Fruit fly (Drosophila melanogaster) whole organism, embryonic: Measurements from ENCODE around the gene CG17768.

Experiments used
- Antp ChIP-seq: fragments of 200-800 bp; sonication (Bioruptor generic); optimal IDR thresholded peaks from 3 replicates; lab custom pipeline; 2016; ENCODE audit warnings: missing biosample characterization, missing genetic modification characterization
- CG10267 ChIP-seq: fragments of 200-800 bp; sonication (Bioruptor generic); optimal IDR thresholded peaks from 2 replicates; lab custom pipeline; 2018; ENCODE audit warnings: missing biosample characterization, mild to moderate bottlenecking, missing genetic modification characterization, moderate library complexity
- CG11398 ChIP-seq: fragments of 200-800 bp; sonication (Bioruptor generic); optimal IDR thresholded peaks from 2 replicates; lab custom pipeline; 2016; ENCODE audit warnings: missing biosample characterization, missing genetic modification characterization
- CG13123 ChIP-seq: fragments of 200-800 bp; sonication (Bioruptor generic); optimal IDR thresholded peaks from 2 replicates; lab custom pipeline; 2016; ENCODE audit warnings: missing biosample characterization, missing genetic modification characterization
- CG14050 ChIP-seq: fragments of 200-800 bp; sonication (Bioruptor generic); IDR thresholded peaks from 3 replicates; pipeline ENCODE4 v1.3.6; 2022; ENCODE audit warnings: missing biosample characterization, missing genetic modification characterization
- CG14710 ChIP-seq: fragments of 200-800 bp; sonication (Bioruptor generic); optimal IDR thresholded peaks from 3 replicates; lab custom pipeline; 2019; ENCODE audit warnings: missing biosample characterization, mild to moderate bottlenecking, missing genetic modification characterization, moderate library complexity
- CG15011 ChIP-seq: fragments of 200-800 bp; sonication (Bioruptor generic); optimal IDR thresholded peaks from 3 replicates; lab custom pipeline; 2018; ENCODE audit warnings: missing biosample characterization, mild to moderate bottlenecking, missing genetic modification characterization
- CG17328 ChIP-seq: fragments of 200-800 bp; sonication (Bioruptor generic); IDR thresholded peaks from 2 replicates; pipeline ENCODE4 v1.3.6; 2022; ENCODE audit warnings: missing biosample characterization, missing genetic modification characterization
- CG18262 ChIP-seq: fragments of 200-800 bp; optimal IDR thresholded peaks from 3 replicates; lab custom pipeline; 2019; ENCODE audit warnings: missing biosample characterization, mild to moderate bottlenecking, missing genetic modification characterization, moderate library complexity
- CG32767 ChIP-seq: fragments of 200-800 bp; sonication (Bioruptor generic); IDR thresholded peaks from 2 replicates; pipeline ENCODE4 v1.3.6; 2022; ENCODE audit warnings: missing biosample characterization, missing genetic modification characterization
- CG8944 ChIP-seq: fragments of 200-800 bp; sonication (Bioruptor generic); optimal IDR thresholded peaks from 3 replicates; lab custom pipeline; 2016; ENCODE audit warnings: missing biosample characterization, missing genetic modification characterization
- CG9817 ChIP-seq: fragments of 200-800 bp; sonication (Bioruptor generic); optimal IDR thresholded peaks from 2 replicates; lab custom pipeline; 2018; ENCODE audit warnings: missing biosample characterization, mild to moderate bottlenecking, missing genetic modification characterization, moderate library complexity
- ERR ChIP-seq: fragments of 200-800 bp; sonication (Bioruptor generic); optimal IDR thresholded peaks from 2 replicates; lab custom pipeline; 2016; ENCODE audit warnings: missing biosample characterization, missing genetic modification characterization
- Gsc ChIP-seq: fragments of 200-800 bp; sonication (Bioruptor generic); IDR thresholded peaks from 2 replicates; pipeline ENCODE4 v1.3.6; 2022; ENCODE audit warnings: missing biosample characterization, missing genetic modification characterization
- Hand ChIP-seq: fragments of 200-800 bp; sonication (Bioruptor generic); optimal IDR thresholded peaks from 2 replicates; lab custom pipeline; 2017; ENCODE audit warnings: mild to moderate bottlenecking, missing biosample characterization, missing genetic modification reagents, missing genetic modification characterization
- Hey ChIP-seq: fragments of 200-800 bp; sonication (Bioruptor generic); optimal IDR thresholded peaks from 3 replicates; lab custom pipeline; 2018; ENCODE audit warnings: missing biosample characterization, mild to moderate bottlenecking, missing genetic modification characterization
- Hmx ChIP-seq: fragments of 200-800 bp; sonication (Bioruptor generic); optimal IDR thresholded peaks from 2 replicates; lab custom pipeline; 2016; ENCODE audit warnings: missing biosample characterization, missing genetic modification characterization
- Lhr ChIP-seq: fragments of 200-800 bp; sonication (Bioruptor generic); optimal IDR thresholded peaks from 3 replicates; lab custom pipeline; 2017; ENCODE audit warnings: mild to moderate bottlenecking, missing biosample characterization, missing genetic modification reagents, missing genetic modification characterization
- NC2β ChIP-seq: fragments of 200-800 bp; sonication (Bioruptor generic); optimal IDR thresholded peaks from 2 replicates; lab custom pipeline; 2016; ENCODE audit warnings: missing biosample characterization, missing genetic modification characterization
- Rfx ChIP-seq: fragments of 200-800 bp; sonication (Bioruptor generic); IDR thresholded peaks from 2 replicates; pipeline ENCODE4 v1.3.6; 2022; ENCODE audit warnings: missing biosample characterization, missing genetic modification characterization
- Sox102F ChIP-seq: fragments of 200-800 bp; sonication (Bioruptor generic); optimal IDR thresholded peaks from 2 replicates; lab custom pipeline; 2018; ENCODE audit warnings: missing biosample characterization, mild to moderate bottlenecking, missing genetic modification characterization, moderate library complexity
- Spps ChIP-seq: fragments of 200-800 bp; sonication (Bioruptor generic); optimal IDR thresholded peaks from 2 replicates; lab custom pipeline; 2018; ENCODE audit warnings: missing biosample characterization, mild to moderate bottlenecking, missing genetic modification characterization
- amos ChIP-seq: fragments of 200-800 bp; sonication (Bioruptor generic); IDR thresholded peaks from 2 replicates; pipeline ENCODE4 v1.3.6; 2022; ENCODE audit warnings: missing biosample characterization, missing genetic modification characterization; ENCODE audit not compliant: partially characterized antibody
- ap ChIP-seq: fragments of 200-800 bp; sonication (Bioruptor generic); IDR thresholded peaks from 2 replicates; pipeline ENCODE4 v1.3.6; 2022; ENCODE audit warnings: missing biosample characterization, missing genetic modification characterization
- bcd ChIP-seq: fragments of 200-800 bp; sonication (Bioruptor generic); optimal IDR thresholded peaks from 2 replicates; lab custom pipeline; 2017; ENCODE audit warnings: missing biosample characterization, mild to moderate bottlenecking, missing genetic modification characterization
- cad ChIP-seq: fragments of >200 bp; optimal IDR thresholded peaks from 2 replicates; lab custom pipeline; 2017; ENCODE audit warnings: missing biosample characterization, missing genetic modification characterization
- cas ChIP-seq: fragments of 200-800 bp; sonication (Bioruptor generic); IDR thresholded peaks from 2 replicates; pipeline ENCODE4 v1.3.6; 2022; ENCODE audit warnings: missing biosample characterization, missing genetic modification characterization
- cg ChIP-seq: fragments of 200-800 bp; sonication (Bioruptor generic); optimal IDR thresholded peaks from 3 replicates; lab custom pipeline; 2019; ENCODE audit warnings: missing biosample characterization, mild to moderate bottlenecking, missing genetic modification characterization, moderate library complexity
- chm ChIP-seq: fragments of 200-800 bp; sonication (Bioruptor generic); IDR thresholded peaks from 2 replicates; pipeline ENCODE4 v1.3.6; 2022; ENCODE audit warnings: missing biosample characterization, missing genetic modification characterization
- croc ChIP-seq: fragments of 200-800 bp; sonication (Bioruptor generic); conservative IDR thresholded peaks from 3 replicates; pipeline ENCODE4 v1.3.6; 2022; ENCODE audit warnings: missing biosample characterization, missing genetic modification characterization
- dm ChIP-seq: fragments of 200-800 bp; sonication (Bioruptor generic); optimal IDR thresholded peaks from 3 replicates; lab custom pipeline; 2016; ENCODE audit warnings: missing biosample characterization, missing genetic modification characterization
- dysf ChIP-seq: fragments of 200-800 bp; sonication (Bioruptor generic); IDR thresholded peaks from 3 replicates; pipeline ENCODE4 v1.3.6; 2022; ENCODE audit warnings: missing biosample characterization, missing genetic modification characterization
- eve ChIP-seq, 2 experiments: fragments of >200 bp; optimal IDR thresholded peaks; 2 replicates each; lab custom pipeline; 2017; ENCODE audit warnings: missing biosample characterization in 2 of 2, missing genetic modification characterization in 2 of 2
- gsb ChIP-seq: fragments of 200-800 bp; sonication (Bioruptor generic); IDR thresholded peaks from 2 replicates; pipeline ENCODE4 v1.3.6; 2022; ENCODE audit warnings: missing biosample characterization, missing genetic modification characterization
- kay ChIP-seq: fragments of 200-800 bp; sonication (Bioruptor generic); optimal IDR thresholded peaks from 2 replicates; lab custom pipeline; 2016; ENCODE audit warnings: missing biosample characterization, missing genetic modification characterization
- ken ChIP-seq: fragments of 200-800 bp; sonication (Bioruptor generic); IDR thresholded peaks from 3 replicates; pipeline ENCODE4 v1.3.6; 2022; ENCODE audit warnings: missing biosample characterization, missing genetic modification characterization
- maf-S ChIP-seq: fragments of 200-800 bp; sonication (Bioruptor generic); optimal IDR thresholded peaks from 2 replicates; lab custom pipeline; 2016; ENCODE audit warnings: missing biosample characterization, missing genetic modification characterization
- mam ChIP-seq: fragments of 200-800 bp; sonication (Bioruptor generic); optimal IDR thresholded peaks from 3 replicates; lab custom pipeline; 2016; ENCODE audit warnings: missing biosample characterization, missing genetic modification characterization
- mirr ChIP-seq: fragments of 200-800 bp; sonication (Bioruptor generic); optimal IDR thresholded peaks from 3 replicates; lab custom pipeline; 2018; ENCODE audit warnings: missing biosample characterization, mild to moderate bottlenecking, missing genetic modification characterization
- nerfin-2 ChIP-seq: fragments of 200-800 bp; sonication (Bioruptor generic); IDR thresholded peaks from 2 replicates; pipeline ENCODE4 v1.3.6; 2022; ENCODE audit warnings: missing biosample characterization, missing genetic modification characterization; ENCODE audit not compliant: partially characterized antibody
- org-1 ChIP-seq: fragments of 200-800 bp; sonication (Bioruptor generic); optimal IDR thresholded peaks from 2 replicates; lab custom pipeline; 2017; ENCODE audit warnings: missing biosample characterization, missing genetic modification characterization
- p53 ChIP-seq: fragments of 200-800 bp; sonication (Bioruptor generic); optimal IDR thresholded peaks from 2 replicates; lab custom pipeline; 2016; ENCODE audit warnings: missing biosample characterization, missing genetic modification characterization
- pb ChIP-seq: fragments of 200-800 bp; sonication (Bioruptor generic); optimal IDR thresholded peaks from 3 replicates; lab custom pipeline; 2016; ENCODE audit warnings: missing biosample characterization, missing genetic modification characterization
- sens-2 ChIP-seq: fragments of 200-800 bp; sonication (Bioruptor generic); IDR thresholded peaks from 2 replicates; pipeline ENCODE4 v1.3.6; 2022; ENCODE audit warnings: missing biosample characterization, missing genetic modification characterization
- sim ChIP-seq: fragments of 200-800 bp; sonication (Bioruptor generic); IDR thresholded peaks from 2 replicates; pipeline ENCODE4 v1.3.6; 2022; ENCODE audit warnings: missing biosample characterization, missing genetic modification characterization
- slbo ChIP-seq: fragments of 200-800 bp; sonication (Bioruptor generic); IDR thresholded peaks from 2 replicates; pipeline ENCODE4 v1.3.6; 2022; ENCODE audit warnings: missing biosample characterization, missing genetic modification characterization
- sqz ChIP-seq: fragments of 200-800 bp; sonication (Bioruptor generic); optimal IDR thresholded peaks from 3 replicates; lab custom pipeline; 2018; ENCODE audit warnings: missing biosample characterization, mild to moderate bottlenecking, missing genetic modification characterization
- tio ChIP-seq: fragments of 200-800 bp; sonication (Bioruptor generic); optimal IDR thresholded peaks from 2 replicates; lab custom pipeline; 2017; ENCODE audit warnings: missing biosample characterization, missing genetic modification characterization, inconsistent platforms
- toy ChIP-seq: fragments of 200-800 bp; sonication (Bioruptor generic); IDR thresholded peaks from 2 replicates; pipeline ENCODE4 v1.3.6; 2022; ENCODE audit warnings: missing biosample characterization, missing genetic modification characterization
- vnd ChIP-seq: fragments of 200-800 bp; sonication (Bioruptor generic); IDR thresholded peaks from 3 replicates; pipeline ENCODE4 v1.3.6; 2022; ENCODE audit warnings: missing biosample characterization, missing genetic modification characterization; ENCODE audit not compliant: partially characterized antibody
- vvl ChIP-seq: fragments of 200-800 bp; sonication (Bioruptor generic); IDR thresholded peaks from 2 replicates; pipeline ENCODE4 v1.3.6; 2022; ENCODE audit warnings: missing biosample characterization, missing genetic modification characterization

The CG17768 gene

DNA sequence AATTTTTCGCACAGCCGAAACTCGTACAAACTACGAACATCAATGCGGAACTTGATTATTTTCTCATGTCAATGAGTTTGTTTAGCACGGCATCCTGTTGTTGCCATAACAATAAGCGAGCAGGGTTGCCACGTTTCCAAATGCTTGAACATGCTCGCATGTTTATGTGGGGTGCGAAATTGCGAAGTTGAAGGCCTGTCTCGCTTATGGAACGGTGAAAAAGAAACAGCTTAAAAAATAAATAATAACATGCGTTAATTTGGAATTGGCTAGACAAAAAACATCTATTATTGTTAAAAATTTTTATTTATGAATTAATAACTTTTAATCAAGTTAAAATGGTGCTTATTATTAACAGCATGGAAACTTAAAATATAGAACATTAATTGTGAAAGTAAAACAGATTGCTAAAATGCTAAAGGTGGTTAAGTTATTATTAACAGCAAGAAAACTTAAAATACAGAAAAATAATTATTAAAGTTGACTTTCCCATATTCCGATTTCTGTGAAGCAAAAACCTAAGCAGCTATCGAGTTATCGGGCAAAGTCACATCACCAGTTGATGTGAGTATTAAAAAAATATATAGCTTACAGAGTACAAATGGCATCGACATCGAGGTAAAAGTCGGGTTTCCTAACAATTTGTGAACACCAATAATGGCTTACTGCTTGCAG, 25.9 kb upstream of the CG17768 start, which contains the start of the genes Bug22 and TfIIB (continued):
- TF ChIP-seq pb (GFP tag; lab: Kevin White, UChicago) = no peak
- TF ChIP-seq sim = no peak
- TF ChIP-seq sens-2 = no peak
- peak; percentile 65; the same call in 1 of the 2 replicates for TF ChIP-seq chm (GFP tag; lab: Robert Waterston, UW)
- TF ChIP-seq CG10267 (tag; lab: Kevin White, UChicago) = peak; percentile 56
- TF ChIP-seq CG14050 (GFP tag; lab: Robert Waterston, UW) = no peak
- no peak for TF ChIP-seq eve (GFP tag; optimal IDR thresholded peaks at IDR 0.05; lab: Kevin White, UChicago)
- no peak for TF ChIP-seq croc (GFP tag; lab: Robert Waterston, UW)
- TF ChIP-seq dm (GFP tag; lab: Kevin White, UChicago) = peak; percentile 74
- TF ChIP-seq CG17328 (GFP tag; lab: Robert Waterston, UW) = peak; percentile 71; the same call in 1 of the 2 replicates
- no peak for TF ChIP-seq CG11398
- peak; percentile 70; the same call in 2 of the 3 replicates for TF ChIP-seq ken
- TF ChIP-seq mirr (GFP tag; lab: Kevin White, UChicago) = peak; percentile 45
- peak; percentile 84 for TF ChIP-seq vvl
- peak; percentile 63 for TF ChIP-seq CG8944 (GFP tag; lab: Kevin White, UChicago)
- peak; percentile 65 for TF ChIP-seq CG13123 (GFP tag; lab: Kevin White, UChicago)
- peak; percentile 77 for TF ChIP-seq mam
- TF ChIP-seq nerfin-2 (GFP tag; lab: Robert Waterston, UW) = no peak
- no peak for TF ChIP-seq CG32767 (GFP tag; lab: Robert Waterston, UW)
- TF ChIP-seq CG18262 = peak; percentile 72
- peak; percentile 36 for TF ChIP-seq kay (GFP tag; lab: Kevin White, UChicago)
- TF ChIP-seq CG15011 (GFP tag; lab: Kevin White, UChicago) = no peak
- peak; percentile 76 for TF ChIP-seq sqz (GFP tag; lab: Kevin White, UChicago)
- TF ChIP-seq toy (GFP tag; lab: Robert Waterston, UW) = no peak
- TF ChIP-seq ap (GFP tag; lab: Robert Waterston, UW) = no peak
- no peak for TF ChIP-seq cad (GFP tag; lab: Kevin White, UChicago)
- TF ChIP-seq cg (GFP tag; lab: Kevin White, UChicago) = no peak
- peak; percentile 91 for TF ChIP-seq Rfx (GFP tag; lab: Robert Waterston, UW)
- peak; percentile 28 for TF ChIP-seq Spps (tag; lab: Kevin White, UChicago)
- TF ChIP-seq Lhr (GFP tag; lab: Kevin White, UChicago) = peak; percentile 26
- TF ChIP-seq ERR (GFP tag; lab: Kevin White, UChicago) = peak; percentile 35
- TF ChIP-seq gsb (GFP tag; lab: Robert Waterston, UW) = 0 out of 2 replicates have a peak, but pooled peaks have one; percentile 30
- peak; percentile 63; the same call in 2 of the 3 replicates for TF ChIP-seq dysf (GFP tag; lab: Robert Waterston, UW)
- peak; percentile 71 for TF ChIP-seq Antp (GFP tag; lab: Kevin White, UChicago)
- no peak for TF ChIP-seq bcd
- no peak for TF ChIP-seq amos
- TF ChIP-seq CG9817 (tag; lab: Kevin White, UChicago) = no peak
- peak; percentile 79 for TF ChIP-seq CG14710 (tag; lab: Kevin White, UChicago)
- TF ChIP-seq Gsc = no peak
- TF ChIP-seq Hand (GFP tag; lab: Kevin White, UChicago) = no peak
- peak; percentile 62 for TF ChIP-seq maf-S
- peak; percentile 70 for TF ChIP-seq NC2β (GFP tag; lab: Kevin White, UChicago)
- peak; percentile 86 for TF ChIP-seq slbo
- no peak for TF ChIP-seq Hey
- TF ChIP-seq Hmx (GFP tag; lab: Kevin White, UChicago) = peak; percentile 26
- TF ChIP-seq vnd (GFP tag; lab: Robert Waterston, UW) = no peak
- no peak for TF ChIP-seq Sox102F (GFP tag; lab: Kevin White, UChicago)
- no peak for TF ChIP-seq cas (GFP tag; lab: Robert Waterston, UW)
- no peak for TF ChIP-seq p53 (GFP tag; lab: Kevin White, UChicago)
- no peak for TF ChIP-seq tio (GFP tag; lab: Kevin White, UChicago)
- TF ChIP-seq org-1 (GFP tag; lab: Kevin White, UChicago) = no peak
